Fruit fly (Drosophila melanogaster) whole organism, embryonic: Measurements from ENCODE around the gene CG9132.
A peak's percentile ranks its signal among the peaks of the same experiment; 100 is the strongest.

Experiments
- Ada2b ChIP-seq: fragments of 200-800 bp; sonication (Bioruptor generic); IDR thresholded peaks from 2 replicates; pipeline ENCODE4 v1.3.6; 2022; ENCODE audit warnings: missing biosample characterization, missing genetic modification characterization
- Aef1 ChIP-seq: fragments of 200-800 bp; sonication (Bioruptor generic); IDR thresholded peaks from 3 replicates; pipeline ENCODE4 v1.3.6; 2022; ENCODE audit warnings: missing biosample characterization, missing genetic modification characterization
- CG1024 ChIP-seq: fragments of 200-800 bp; sonication (Bioruptor generic); IDR thresholded peaks from 2 replicates; pipeline ENCODE4 v1.3.6; 2022; ENCODE audit warnings: missing biosample characterization, missing genetic modification characterization
- CG11504 ChIP-seq: fragments of 200-800 bp; sonication (Bioruptor generic); optimal IDR thresholded peaks from 3 replicates; lab custom pipeline; 2019; ENCODE audit warnings: missing biosample characterization, mild to moderate bottlenecking, missing genetic modification characterization, moderate library complexity
- CG12299 ChIP-seq: fragments of 200-800 bp; sonication (Bioruptor generic); optimal IDR thresholded peaks from 2 replicates; lab custom pipeline; 2018; ENCODE audit warnings: missing biosample characterization, mild to moderate bottlenecking, missing genetic modification characterization
- CG12769 ChIP-seq: fragments of 200-800 bp; sonication (Bioruptor generic); optimal IDR thresholded peaks from 2 replicates; lab custom pipeline; 2019; ENCODE audit warnings: missing biosample characterization, mild to moderate bottlenecking, missing genetic modification characterization, moderate library complexity
- CG13123 ChIP-seq: fragments of 200-800 bp; sonication (Bioruptor generic); optimal IDR thresholded peaks from 2 replicates; lab custom pipeline; 2016; ENCODE audit warnings: missing biosample characterization, missing genetic modification characterization
- CG16813 ChIP-seq: fragments of 200-800 bp; sonication (Bioruptor generic); IDR thresholded peaks from 3 replicates; pipeline ENCODE4 v1.3.6; 2022; ENCODE audit warnings: missing biosample characterization, missing genetic modification characterization; ENCODE audit not compliant: partially characterized antibody
- CG17328 ChIP-seq: fragments of 200-800 bp; sonication (Bioruptor generic); IDR thresholded peaks from 2 replicates; pipeline ENCODE4 v1.3.6; 2022; ENCODE audit warnings: missing biosample characterization, missing genetic modification characterization
- CG17612 ChIP-seq: fragments of 200-800 bp; sonication (Bioruptor generic); IDR thresholded peaks from 2 replicates; pipeline ENCODE4 v1.3.6; 2022; ENCODE audit warnings: missing biosample characterization, missing genetic modification characterization
- CG18262 ChIP-seq: fragments of 200-800 bp; optimal IDR thresholded peaks from 3 replicates; lab custom pipeline; 2019; ENCODE audit warnings: missing biosample characterization, mild to moderate bottlenecking, missing genetic modification characterization, moderate library complexity
- CG18764 ChIP-seq: fragments of 200-800 bp; sonication (Bioruptor generic); optimal IDR thresholded peaks from 3 replicates; lab custom pipeline; 2016; ENCODE audit warnings: missing biosample characterization, missing genetic modification characterization
- CG31388 ChIP-seq: fragments of 200-800 bp; sonication (Bioruptor generic); optimal IDR thresholded peaks from 2 replicates; lab custom pipeline; 2016; ENCODE audit warnings: missing biosample characterization, missing genetic modification characterization
- CG32767 ChIP-seq: fragments of 200-800 bp; sonication (Bioruptor generic); IDR thresholded peaks from 2 replicates; pipeline ENCODE4 v1.3.6; 2022; ENCODE audit warnings: missing biosample characterization, missing genetic modification characterization
- CG4730 ChIP-seq: fragments of 200-800 bp; sonication (Bioruptor generic); IDR thresholded peaks from 2 replicates; pipeline ENCODE4 v1.3.6; 2022; ENCODE audit warnings: missing biosample characterization, missing genetic modification characterization
- CG6791 ChIP-seq: fragments of 200-800 bp; sonication (Bioruptor generic); IDR thresholded peaks from 3 replicates; pipeline ENCODE4 v1.3.6; 2022; ENCODE audit warnings: missing biosample characterization, missing genetic modification characterization; ENCODE audit not compliant: partially characterized antibody
- CG7745 ChIP-seq: fragments of 200-800 bp; sonication (Bioruptor generic); optimal IDR thresholded peaks from 2 replicates; lab custom pipeline; 2018; ENCODE audit warnings: missing biosample characterization, mild to moderate bottlenecking, missing genetic modification characterization, moderate library complexity
- CG7839 ChIP-seq: fragments of 200-800 bp; sonication (Bioruptor generic); optimal IDR thresholded peaks from 3 replicates; lab custom pipeline; 2018; ENCODE audit warnings: missing biosample characterization, mild to moderate bottlenecking, missing genetic modification characterization, moderate library complexity
- CG7963 ChIP-seq: fragments of 200-800 bp; sonication (Bioruptor generic); IDR thresholded peaks from 3 replicates; pipeline ENCODE4 v1.3.6; 2022; ENCODE audit warnings: missing biosample characterization, missing genetic modification characterization; ENCODE audit not compliant: partially characterized antibody
- CG9609 ChIP-seq: fragments of 200-800 bp; sonication (Bioruptor generic); optimal IDR thresholded peaks from 3 replicates; lab custom pipeline; 2016; ENCODE audit warnings: missing biosample characterization, missing genetic modification characterization
- Dek ChIP-seq: fragments of 200-800 bp; sonication (Bioruptor generic); optimal IDR thresholded peaks from 3 replicates; lab custom pipeline; 2019; ENCODE audit warnings: missing biosample characterization, mild to moderate bottlenecking, missing genetic modification characterization, moderate library complexity
- Drgx ChIP-seq: fragments of 200-800 bp; sonication (Bioruptor generic); IDR thresholded peaks from 2 replicates; pipeline ENCODE4 v1.3.6; 2022; ENCODE audit warnings: missing biosample characterization, missing genetic modification characterization
- Ets65A ChIP-seq: fragments of 200-800 bp; sonication (Bioruptor generic); peaks from one replicate; lab custom pipeline; 2016; ENCODE audit warnings: missing biosample characterization, missing genetic modification characterization
- Hr51 ChIP-seq, 2 experiments: fragments of 200-800 bp; sonication (Bioruptor generic); optimal IDR thresholded peaks; 2 replicates in 1 of 2; 3 replicates in 1 of 2; lab custom pipeline; 2016 to 2018; ENCODE audit warnings: missing biosample characterization in 2 of 2, missing genetic modification characterization in 2 of 2, mild to moderate bottlenecking in 1 of 2, moderate library complexity in 1 of 2
- Kr ChIP-seq: fragments of 200-800 bp; sonication (Bioruptor generic); optimal IDR thresholded peaks from 2 replicates; lab custom pipeline; 2017; ENCODE audit warnings: missing biosample characterization, mild to moderate bottlenecking, missing genetic modification characterization
- Med ChIP-seq: fragments of 200-800 bp; sonication (Bioruptor generic); peaks from one replicate; lab custom pipeline; 2016; ENCODE audit warnings: missing biosample characterization, missing genetic modification characterization, mild to moderate bottlenecking, inconsistent platforms, moderate library complexity
- Pdp1 ChIP-seq, 2 experiments: fragments of 200-800 bp; sonication (Bioruptor generic); optimal IDR thresholded peaks; 3 replicates each; lab custom pipeline; 2016; ENCODE audit warnings: missing biosample characterization in 2 of 2, missing genetic modification characterization in 2 of 2, mild to moderate bottlenecking in 1 of 2, moderate library complexity in 1 of 2
- Ptx1 ChIP-seq: fragments of 200-800 bp; sonication (Bioruptor generic); IDR thresholded peaks from 2 replicates; pipeline ENCODE4 v1.3.6; 2022; ENCODE audit warnings: missing biosample characterization, missing genetic modification characterization
- Six4 ChIP-seq: fragments of 200-800 bp; sonication (Bioruptor generic); optimal IDR thresholded peaks from 2 replicates; lab custom pipeline; 2016; ENCODE audit warnings: missing biosample characterization, missing genetic modification characterization
- Sox102F ChIP-seq: fragments of 200-800 bp; sonication (Bioruptor generic); optimal IDR thresholded peaks from 2 replicates; lab custom pipeline; 2018; ENCODE audit warnings: missing biosample characterization, mild to moderate bottlenecking, missing genetic modification characterization, moderate library complexity
- Usf ChIP-seq: fragments of 200-800 bp; sonication (Bioruptor generic); optimal IDR thresholded peaks from 2 replicates; lab custom pipeline; 2017; ENCODE audit warnings: missing genotype, missing biosample characterization, missing genetic modification characterization
- ara ChIP-seq: fragments of 200-800 bp; sonication (Bioruptor generic); IDR thresholded peaks from 2 replicates; pipeline ENCODE4 v1.3.6; 2022; ENCODE audit warnings: missing biosample characterization, missing genetic modification characterization
- bab2 ChIP-seq: fragments of 200-800 bp; sonication (Bioruptor generic); optimal IDR thresholded peaks from 2 replicates; lab custom pipeline; 2016; ENCODE audit warnings: missing biosample characterization, missing genetic modification characterization
- cwo ChIP-seq: fragments of 200-800 bp; sonication (Bioruptor generic); optimal IDR thresholded peaks from 3 replicates; lab custom pipeline; 2017; ENCODE audit warnings: missing biosample characterization, missing genetic modification characterization, mild to moderate bottlenecking, moderate library complexity, missing genetic modification reagents
- dysf ChIP-seq: fragments of 200-800 bp; sonication (Bioruptor generic); IDR thresholded peaks from 3 replicates; pipeline ENCODE4 v1.3.6; 2022; ENCODE audit warnings: missing biosample characterization, missing genetic modification characterization
- fru ChIP-seq: fragments of >200 bp; optimal IDR thresholded peaks from 2 replicates; lab custom pipeline; 2017
- ftz-f1 ChIP-seq: fragments of 200-800 bp; sonication (Bioruptor generic); optimal IDR thresholded peaks from 2 replicates; lab custom pipeline; 2016; ENCODE audit warnings: missing biosample characterization, missing genetic modification characterization
- gem ChIP-seq: fragments of 200-800 bp; sonication (Bioruptor generic); optimal IDR thresholded peaks from 2 replicates; lab custom pipeline; 2019; ENCODE audit warnings: missing biosample characterization, mild to moderate bottlenecking, missing genetic modification characterization, moderate library complexity
- grau ChIP-seq: fragments of 200-800 bp; optimal IDR thresholded peaks from 3 replicates; lab custom pipeline; 2019; ENCODE audit warnings: missing biosample characterization, mild to moderate bottlenecking, missing genetic modification characterization, moderate library complexity
- insv ChIP-seq, 2 experiments: fragments of 200-800 bp; sonication (Bioruptor generic); optimal IDR thresholded peaks; 3 replicates each; lab custom pipeline; 2016 to 2018; ENCODE audit warnings: missing biosample characterization in 2 of 2, missing genetic modification characterization in 2 of 2
- lola ChIP-seq, 3 experiments: fragments of >200 bp in 2 of 3; fragments of 200-800 bp in 1 of 3; sonication (Bioruptor generic) in 1 of 3; optimal IDR thresholded peaks; 2 replicates each; lab custom pipeline; 2017 to 2019; ENCODE audit warnings: missing biosample characterization in 3 of 3, missing genetic modification characterization in 3 of 3, mild to moderate bottlenecking in 1 of 3, moderate library complexity in 1 of 3
- sens ChIP-seq: fragments of 200-800 bp; sonication (Bioruptor generic); peaks from one replicate; lab custom pipeline; 2016; ENCODE audit warnings: missing biosample characterization, missing genetic modification characterization
- seq ChIP-seq: fragments of 200-800 bp; sonication (Bioruptor generic); IDR thresholded peaks from 2 replicates; pipeline ENCODE4 v1.3.6; 2022; ENCODE audit warnings: missing biosample characterization, missing genetic modification characterization
- sr ChIP-seq: fragments of 200-800 bp; sonication (Bioruptor generic); IDR thresholded peaks from 3 replicates; pipeline ENCODE4 v1.3.6; 2022; ENCODE audit warnings: missing biosample characterization, missing genetic modification characterization
- tap ChIP-seq: fragments of 200-800 bp; optimal IDR thresholded peaks from 3 replicates; lab custom pipeline; 2019; ENCODE audit warnings: missing biosample characterization, mild to moderate bottlenecking, missing genetic modification characterization, moderate library complexity
- tio ChIP-seq: fragments of 200-800 bp; sonication (Bioruptor generic); optimal IDR thresholded peaks from 2 replicates; lab custom pipeline; 2017; ENCODE audit warnings: missing biosample characterization, missing genetic modification characterization, inconsistent platforms
- yki ChIP-seq: fragments of >200 bp; optimal IDR thresholded peaks from 3 replicates; lab custom pipeline; 2018
- zfh1 ChIP-seq: fragments of 200-800 bp; sonication (Bioruptor generic); IDR thresholded peaks from 3 replicates; pipeline ENCODE4 v1.3.6; 2022; ENCODE audit warnings: missing biosample characterization, missing genetic modification characterization

CG9132 gene

dm6 chrX:16766868-16767431 is 33.6 kb downstream of the CG9132 start (continued):
- TF ChIP-seq CG32767 (GFP tag; lab: Robert Waterston, UW), result no peak
- no peak for TF ChIP-seq fru (lab: Kevin White, UChicago)
- peak; percentile 26 for TF ChIP-seq cwo (GFP tag; lab: Kevin White, UChicago)
- no peak for TF ChIP-seq grau (tag; lab: Kevin White, UChicago)
- TF ChIP-seq CG4730 (GFP tag; lab: Robert Waterston, UW), result no peak
- peak; percentile 96 for TF ChIP-seq ftz-f1 (GFP tag; lab: Kevin White, UChicago)
- peak; percentile 99 for TF ChIP-seq sr (GFP tag; lab: Robert Waterston, UW)
- TF ChIP-seq CG16813 (GFP tag; lab: Robert Waterston, UW), result no peak
- no peak for TF ChIP-seq tap (tag; lab: Kevin White, UChicago)
- TF ChIP-seq CG17612, result peak; percentile 96
- TF ChIP-seq CG6791, result no peak
- no peak for TF ChIP-seq Aef1 (GFP tag; lab: Robert Waterston, UW)
- TF ChIP-seq CG12769 (tag; lab: Kevin White, UChicago), result peak; percentile 54

DNA sequence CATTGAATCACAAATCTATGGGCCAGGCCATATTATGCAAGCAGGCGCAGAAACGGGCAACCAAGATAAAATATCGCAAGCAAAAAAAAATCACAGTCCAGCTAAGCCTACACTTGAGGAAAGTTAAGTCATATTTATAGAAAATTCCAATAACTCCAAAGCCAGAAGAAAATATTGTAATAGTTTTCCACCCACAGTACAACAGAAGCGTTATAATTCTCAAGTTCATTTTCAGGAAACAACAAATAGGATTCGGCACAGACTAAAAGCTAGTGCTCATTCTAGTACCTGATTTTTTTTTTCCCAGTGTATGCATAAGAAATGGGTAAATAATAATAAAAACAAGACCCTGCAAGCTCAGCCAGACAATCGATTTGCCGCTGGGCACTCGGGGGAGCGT is 34.7 kb downstream of the CG9132 start:
- TF ChIP-seq Sox102F, result peak; percentile 8
- peak; percentile 39; the same call in 1 of the 2 replicates for TF ChIP-seq Drgx (GFP tag; lab: Robert Waterston, UW)
- TF ChIP-seq CG7745 (tag; lab: Kevin White, UChicago), result no peak
- TF ChIP-seq sens (GFP tag; lab: Kevin White, UChicago), result peak; percentile 43
- TF ChIP-seq Pdp1 (GFP tag; optimal IDR thresholded peaks at IDR 0.05; lab: Kevin White, UChicago), result peak in 1 of 2 experiments; percentile 4
- no peak for TF ChIP-seq Six4 (GFP tag; lab: Kevin White, UChicago)
- TF ChIP-seq Usf, result no peak
- TF ChIP-seq Dek (tag; lab: Kevin White, UChicago), result no peak
- TF ChIP-seq Hr51 (GFP tag; optimal IDR thresholded peaks at IDR 0.05; lab: Kevin White, UChicago), result peak in 1 of 2 experiments; percentile 14
- TF ChIP-seq ara, result no peak
- TF ChIP-seq CG11504 (tag; lab: Kevin White, UChicago), result peak; percentile 23
- TF ChIP-seq CG18764 (GFP tag; lab: Kevin White, UChicago), result no peak
- no peak for TF ChIP-seq Kr
- TF ChIP-seq gem (tag; lab: Kevin White, UChicago), result peak; percentile 28
- TF ChIP-seq CG17328 (GFP tag; lab: Robert Waterston, UW), result no peak
- TF ChIP-seq yki (lab: Kevin White, UChicago), result no peak

DNA sequence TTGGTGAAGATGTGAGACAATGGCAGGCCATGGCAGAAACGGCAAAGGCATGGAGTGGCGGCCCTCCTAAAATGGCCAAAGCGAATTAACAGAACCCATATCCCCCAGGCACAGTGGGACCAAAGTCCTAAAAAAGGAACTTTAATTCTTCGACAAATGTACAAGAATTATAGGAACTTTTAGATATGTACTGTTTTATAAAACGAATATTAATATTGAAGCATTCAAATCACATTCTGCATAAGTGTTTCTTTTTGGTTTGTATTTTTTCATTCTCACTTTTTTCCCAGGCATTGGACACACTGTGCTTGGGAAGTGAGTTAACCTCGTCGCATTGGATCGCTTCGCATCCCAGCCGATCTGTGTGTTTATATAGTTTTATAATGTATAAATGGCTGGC is 35.6 kb downstream of the CG9132 start:
- peak; percentile 6 for TF ChIP-seq CG18262
- 0 out of 2 replicates have a peak, but pooled peaks have one; percentile 21 for TF ChIP-seq Ada2b (GFP tag; lab: Robert Waterston, UW)
- peak; percentile 80 for TF ChIP-seq Med (GFP tag; lab: Kevin White, UChicago)
- TF ChIP-seq zfh1, result 0 out of 3 replicates have a peak, but pooled peaks have one; percentile 13
- TF ChIP-seq CG12299, result no peak
- no peak for TF ChIP-seq bab2 (GFP tag; lab: Kevin White, UChicago)
- peak; percentile 18 for TF ChIP-seq CG7839
- TF ChIP-seq sens (GFP tag; lab: Kevin White, UChicago), result peak; percentile 76
- TF ChIP-seq Drgx (GFP tag; lab: Robert Waterston, UW), result peak; percentile 32; the same call in 1 of the 2 replicates
- TF ChIP-seq lola (GFP tag; optimal IDR thresholded peaks at IDR 0.05; lab: Kevin White, UChicago), result no peak
- TF ChIP-seq grau (tag; lab: Kevin White, UChicago), result peak; percentile 3
- TF ChIP-seq Ets65A (GFP tag; lab: Kevin White, UChicago), result peak; percentile 60
- peak; percentile 12 for TF ChIP-seq gem (tag; lab: Kevin White, UChicago)
- no peak for TF ChIP-seq CG7963 (GFP tag; lab: Robert Waterston, UW)
- TF ChIP-seq seq (GFP tag; lab: Robert Waterston, UW), result no peak
- no peak for TF ChIP-seq CG13123
- TF ChIP-seq tio, result no peak
- TF ChIP-seq CG1024 (GFP tag; lab: Robert Waterston, UW), result no peak
- TF ChIP-seq Ptx1 (GFP tag; lab: Robert Waterston, UW), result 0 out of 2 replicates have a peak, but pooled peaks have one; percentile 38
- no peak for TF ChIP-seq insv (GFP tag; optimal IDR thresholded peaks at IDR 0.05; lab: Kevin White, UChicago)
- TF ChIP-seq dysf (GFP tag; lab: Robert Waterston, UW), result peak; percentile 26; the same call in 1 of the 3 replicates
- TF ChIP-seq CG31388 (GFP tag; lab: Kevin White, UChicago), result no peak
- no peak for TF ChIP-seq CG9609
